Worm (Caenorhabditis elegans) whole organism, L1 larva: ENCODE measurements around the gene egl-18.

Experiments
- C04F5.9 ChIP-seq: sonication (generic microtip); optimal IDR thresholded peaks from 2 replicates; lab custom pipeline; 2016; ENCODE audit warnings: missing genetic modification characterization, missing compliant biosample characterization
- C34B4.2 ChIP-seq: sonication (generic microtip); optimal IDR thresholded peaks from 2 replicates; lab custom pipeline; 2017; ENCODE audit warnings: mild to moderate bottlenecking, missing genetic modification characterization, missing compliant biosample characterization
- alr-1 ChIP-seq: fragments of 200-800 bp; sonication (Bioruptor generic); optimal IDR thresholded peaks from 2 replicates; lab custom pipeline; 2018; ENCODE audit warnings: borderline replicate concordance, mild to moderate bottlenecking, missing genetic modification characterization, missing compliant biosample characterization
- ama-1 ChIP-seq: fragments of 150-350 bp; optimal IDR thresholded peaks from 2 replicates; lab custom pipeline; 2014
- blmp-1 ChIP-seq: fragments of 150-350 bp; optimal IDR thresholded peaks from 2 replicates; lab custom pipeline; 2014; ENCODE audit warnings: missing biosample characterization, missing genetic modification characterization
- ceh-8 ChIP-seq: fragments of 200-800 bp; sonication (Bioruptor generic); optimal IDR thresholded peaks from 2 replicates; lab custom pipeline; 2018; ENCODE audit warnings: mild to moderate bottlenecking, missing genetic modification characterization, moderate library complexity, missing compliant biosample characterization
- ceh-82 ChIP-seq, 3 experiments: fragments of 150-350 bp in 1 of 3; sonication (generic microtip) in 2 of 3; optimal IDR thresholded peaks; 2 replicates each; lab custom pipeline; 2014 to 2017; ENCODE audit warnings: missing biosample characterization in 3 of 3, missing genetic modification characterization in 3 of 3
- ceh-88 ChIP-seq: fragments of 200-800 bp; sonication (Bioruptor generic); IDR thresholded peaks from 2 replicates; pipeline ENCODE4 v1.3.6; 2022; ENCODE audit warnings: missing genetic modification characterization, missing compliant biosample characterization
- ceh-90 ChIP-seq: sonication (generic microtip); optimal IDR thresholded peaks from 2 replicates; lab custom pipeline; 2016; ENCODE audit warnings: missing genetic modification characterization, missing compliant biosample characterization
- dpl-1 ChIP-seq, 3 experiments: fragments of 150-350 bp in 2 of 3; sonication (generic microtip) in 1 of 3; optimal IDR thresholded peaks; 2 replicates each; lab custom pipeline; 2014 to 2017; ENCODE audit warnings: missing biosample characterization in 3 of 3, missing genetic modification characterization in 3 of 3, missing genetic modification reagents in 3 of 3
- dsc-1 ChIP-seq: sonication (generic microtip); optimal IDR thresholded peaks from 2 replicates; lab custom pipeline; 2016; ENCODE audit warnings: mild to moderate bottlenecking, missing genetic modification characterization, missing compliant biosample characterization
- efl-1 ChIP-seq, 4 experiments: fragments of 150-350 bp; optimal IDR thresholded peaks in 3 of 4; peaks in 1 of 4; 1 replicate in 1 of 4; 2 replicates in 3 of 4; lab custom pipeline; 2014; ENCODE audit warnings: missing biosample characterization in 2 of 4, missing genetic modification characterization in 2 of 4, missing genetic modification reagents in 2 of 4
- egl-27 ChIP-seq, 2 experiments: fragments of 150-350 bp in 1 of 2; sonication (generic microtip); optimal IDR thresholded peaks; 3 replicates each; lab custom pipeline; 2017 to 2018; ENCODE audit warnings: missing biosample characterization in 2 of 2, missing genetic modification characterization in 2 of 2, missing genetic modification reagents in 2 of 2
- ets-5 ChIP-seq: fragments of 200-800 bp; sonication (Bioruptor generic); IDR thresholded peaks from 2 replicates; pipeline ENCODE4 v1.3.6; 2022; ENCODE audit warnings: missing genetic modification characterization, missing compliant biosample characterization
- fkh-10 ChIP-seq: sonication (generic microtip); optimal IDR thresholded peaks from 2 replicates; lab custom pipeline; 2017; ENCODE audit warnings: missing biosample characterization, missing genetic modification reagents, missing genetic modification characterization
- fkh-8 ChIP-seq: sonication (generic microtip); optimal IDR thresholded peaks from 2 replicates; lab custom pipeline; 2016; ENCODE audit warnings: mild to moderate bottlenecking, missing genetic modification characterization, missing compliant biosample characterization
- fos-1 ChIP-seq: fragments of 150-350 bp; optimal IDR thresholded peaks from 2 replicates; lab custom pipeline; 2014; ENCODE audit warnings: missing biosample characterization, missing genetic modification characterization
- grh-1 ChIP-seq: fragments of 200-800 bp; sonication (Bioruptor generic); IDR thresholded peaks from 2 replicates; pipeline ENCODE4 v1.3.6; 2022; ENCODE audit warnings: missing genetic modification reagents, missing genetic modification characterization, missing compliant biosample characterization
- isw-1 ChIP-seq: fragments of 200-800 bp; sonication (Bioruptor generic); IDR thresholded peaks from 2 replicates; pipeline ENCODE4 v1.3.6; 2022; ENCODE audit warnings: missing genetic modification characterization, missing compliant biosample characterization
- jun-1 ChIP-seq: fragments of 150-350 bp; optimal IDR thresholded peaks from 2 replicates; lab custom pipeline; 2014; ENCODE audit warnings: missing biosample characterization, missing genetic modification reagents, missing genetic modification characterization
- lin-13 ChIP-seq: fragments of 150-350 bp; optimal IDR thresholded peaks from 2 replicates; lab custom pipeline; 2014; ENCODE audit warnings: missing biosample characterization, missing genetic modification reagents, missing genetic modification characterization
- lin-15B ChIP-seq: fragments of 150-350 bp; sonication (generic microtip); optimal IDR thresholded peaks from 3 replicates; lab custom pipeline; 2014; ENCODE audit warnings: missing biosample characterization, missing genetic modification characterization
- lin-35 ChIP-seq, 2 experiments: fragments of 150-350 bp; optimal IDR thresholded peaks; 2 replicates each; lab custom pipeline; 2014; ENCODE audit warnings: missing biosample characterization in 2 of 2, missing genetic modification characterization in 2 of 2, missing genetic modification reagents in 2 of 2
- lin-39 ChIP-seq: fragments of 150-350 bp; optimal IDR thresholded peaks from 2 replicates; lab custom pipeline; 2014; ENCODE audit warnings: missing biosample characterization, missing genetic modification reagents, missing genetic modification characterization
- mdl-1 ChIP-seq, 2 experiments: fragments of 150-350 bp; optimal IDR thresholded peaks; 2 replicates each; lab custom pipeline; 2014 to 2017; ENCODE audit warnings: missing biosample characterization in 2 of 2, missing genetic modification characterization in 2 of 2, inconsistent platforms in 1 of 2
- mef-2 ChIP-seq: fragments of 150-350 bp; optimal IDR thresholded peaks from 2 replicates; lab custom pipeline; 2014; ENCODE audit warnings: missing biosample characterization, missing genetic modification characterization
- mep-1 ChIP-seq: fragments of 150-350 bp; optimal IDR thresholded peaks from 2 replicates; lab custom pipeline; 2014; ENCODE audit warnings: missing biosample characterization, missing genetic modification characterization
- nhr-19 ChIP-seq: fragments of 200-800 bp; sonication (Bioruptor generic); conservative IDR thresholded peaks from 2 replicates; pipeline ENCODE4 v1.3.6; 2022; ENCODE audit warnings: missing genetic modification characterization, missing compliant biosample characterization
- nhr-76 ChIP-seq: sonication (generic microtip); optimal IDR thresholded peaks from 2 replicates; lab custom pipeline; 2017; ENCODE audit warnings: missing biosample characterization, missing genetic modification characterization
- nhr-77 ChIP-seq: fragments of 150-350 bp; optimal IDR thresholded peaks from 2 replicates; lab custom pipeline; 2014; ENCODE audit warnings: missing biosample characterization, missing genetic modification characterization
- nhr-84 ChIP-seq: sonication (generic microtip); optimal IDR thresholded peaks from 2 replicates; lab custom pipeline; 2017; ENCODE audit warnings: missing biosample characterization, missing genetic modification characterization
- nhr-90 ChIP-seq: sonication (generic microtip); optimal IDR thresholded peaks from 2 replicates; lab custom pipeline; 2016; ENCODE audit warnings: mild to moderate bottlenecking, missing genetic modification characterization, missing compliant biosample characterization; ENCODE audit not compliant: poor library complexity
- pag-3 ChIP-seq: sonication (generic microtip); optimal IDR thresholded peaks from 2 replicates; lab custom pipeline; 2017; ENCODE audit warnings: missing genetic modification characterization, mild to moderate bottlenecking, missing compliant biosample characterization, antibody characterized with exemption, borderline replicate concordance; ENCODE audit not compliant: insufficient read depth
- pax-3 ChIP-seq: fragments of 200-800 bp; sonication (Bioruptor generic); optimal IDR thresholded peaks from 2 replicates; lab custom pipeline; 2018; ENCODE audit warnings: mild to moderate bottlenecking, missing genetic modification characterization, moderate library complexity, missing compliant biosample characterization
- skn-1 ChIP-seq: fragments of 150-350 bp; optimal IDR thresholded peaks from 2 replicates; lab custom pipeline; 2014; ENCODE audit warnings: missing biosample characterization, missing genetic modification characterization
- snu-23 ChIP-seq: sonication (generic microtip); optimal IDR thresholded peaks from 2 replicates; lab custom pipeline; 2016; ENCODE audit warnings: missing genetic modification characterization, missing compliant biosample characterization
- sox-4 ChIP-seq: sonication (generic microtip); optimal IDR thresholded peaks from 2 replicates; lab custom pipeline; 2016; ENCODE audit warnings: missing genetic modification characterization, missing compliant biosample characterization
- sptf-1 ChIP-seq: fragments of 150-350 bp; optimal IDR thresholded peaks from 2 replicates; lab custom pipeline; 2014; ENCODE audit warnings: missing biosample characterization, missing genetic modification characterization
- sup-37 ChIP-seq: fragments of 200-800 bp; sonication (Bioruptor generic); optimal IDR thresholded peaks from 2 replicates; lab custom pipeline; 2018; ENCODE audit warnings: mild to moderate bottlenecking, missing genetic modification characterization, missing compliant biosample characterization
- tbx-2 ChIP-seq: sonication (generic microtip); optimal IDR thresholded peaks from 2 replicates; lab custom pipeline; 2016; ENCODE audit warnings: missing genetic modification characterization, missing compliant biosample characterization
- unc-130 ChIP-seq: fragments of 150-350 bp; optimal IDR thresholded peaks from 2 replicates; lab custom pipeline; 2017; ENCODE audit warnings: missing biosample characterization, missing genetic modification characterization, inconsistent platforms
- unc-30 ChIP-seq: sonication (generic microtip); optimal IDR thresholded peaks from 2 replicates; lab custom pipeline; 2017; ENCODE audit warnings: missing biosample characterization, missing genetic modification characterization
- xbp-1 ChIP-seq: sonication (generic microtip); optimal IDR thresholded peaks from 2 replicates; lab custom pipeline; 2016; ENCODE audit warnings: missing genetic modification characterization, missing compliant biosample characterization
- zag-1 ChIP-seq: fragments of 150-350 bp; optimal IDR thresholded peaks from 2 replicates; lab custom pipeline; 2014; ENCODE audit warnings: missing biosample characterization, missing genetic modification characterization
- ztf-11 ChIP-seq, 2 experiments: sonication (generic microtip); optimal IDR thresholded peaks; 2 replicates each; lab custom pipeline; 2016 to 2017; ENCODE audit warnings: missing genetic modification characterization in 2 of 2, missing biosample characterization in 1 of 2, missing compliant biosample characterization in 1 of 2

The egl-18 gene

ce11 chrIV:1945200-1945599, 43.1 kb downstream of the egl-18 start:
- TF ChIP-seq ceh-88 (GFP tag; lab: Robert Waterston, UW) (no peak), ceh-90 (tag; lab: Kevin White, UChicago) (no peak), nhr-90 (no peak), pax-3 (tag; lab: Kevin White, UChicago) (no peak), skn-1 (tag; lab: Kevin White, UChicago) (no peak), lin-15B (tag; lab: Kevin White, UChicago) (no peak), snu-23 (GFP tag; lab: Kevin White, UChicago) (no peak), pag-3 (no peak), fkh-10 (GFP tag; lab: Kevin White, UChicago) (no peak), ama-1 (lab: Kevin White, UChicago) (no peak)

- TF ChIP-seq sup-37 (GFP tag; lab: Kevin White, UChicago): no peak
- TF ChIP-seq, all 84 proteins: peak for 0
Observed at ce11 chrIV:1947891-1948290, 45.8 kb downstream of the egl-18 start, which contains the start of gene tsen-54. Gene tsen-54 (plus strand): TSS chrIV:1948191.

ce11 chrIV:1952312-1952711, 50.2 kb downstream of the egl-18 start:
- TF ChIP-seq fkh-10 (GFP tag; lab: Kevin White, UChicago): no peak
- no peak for TF ChIP-seq unc-30
- no peak for TF ChIP-seq nhr-84 (tag; lab: Kevin White, UChicago)
- no peak for TF ChIP-seq xbp-1 (tag; lab: Kevin White, UChicago)
- no peak for TF ChIP-seq ceh-90 (tag; lab: Kevin White, UChicago)
- peak; percentile 9 to 54 for TF ChIP-seq efl-1 (optimal IDR thresholded peaks at IDR 0.05; lab: Kevin White, UChicago)
- peak; percentile 13 to 94 for TF ChIP-seq efl-1 (GFP tag; optimal IDR thresholded peaks at IDR 0.05 in 1 of 2; lab: Kevin White, UChicago)
- peak in 1 of 2 experiments; percentile 6 for TF ChIP-seq lin-35 (GFP tag; optimal IDR thresholded peaks at IDR 0.05; lab: Kevin White, UChicago)
- no peak for TF ChIP-seq ceh-82 (tag; optimal IDR thresholded peaks at IDR 0.05; lab: Kevin White, UChicago)
- TF ChIP-seq nhr-19: no peak
- peak in 1 of 3 experiments; percentile 29 for TF ChIP-seq dpl-1 (GFP tag; optimal IDR thresholded peaks at IDR 0.05; lab: Kevin White, UChicago)
- TF ChIP-seq ceh-88 (GFP tag; lab: Robert Waterston, UW): no peak
- TF ChIP-seq grh-1 (GFP tag; lab: Robert Waterston, UW): no peak
- no peak for TF ChIP-seq tbx-2
- TF ChIP-seq C34B4.2 (tag; lab: Kevin White, UChicago): no peak
- no peak for TF ChIP-seq isw-1 (GFP tag; lab: Robert Waterston, UW)
- no peak for TF ChIP-seq alr-1
- no peak for TF ChIP-seq fkh-8 (tag; lab: Kevin White, UChicago)

DNA sequence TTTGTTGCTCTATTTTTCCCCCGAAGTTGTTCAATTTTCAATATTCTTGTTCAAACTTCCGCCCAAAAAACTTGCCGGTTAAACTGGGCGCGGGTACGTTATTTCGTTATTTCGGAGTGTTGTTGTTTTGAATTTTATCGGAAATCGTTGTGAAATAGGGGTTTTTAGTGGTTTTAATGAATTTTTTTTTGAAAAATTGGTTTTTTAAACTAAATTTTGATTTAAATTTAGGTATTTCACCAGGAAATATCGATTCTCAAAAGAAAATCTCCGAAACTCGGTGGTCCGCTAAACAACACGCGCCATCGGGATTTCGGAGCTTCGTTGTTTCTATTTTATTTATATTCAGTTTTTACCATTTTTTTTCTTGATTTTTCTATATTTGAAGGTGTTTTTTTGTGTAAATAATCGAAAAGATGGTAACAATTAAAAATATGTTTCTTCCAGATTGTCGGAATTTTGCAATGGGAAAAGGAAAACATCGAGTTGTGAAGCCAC, 51.1 kb downstream of the egl-18 start, which contains the start of gene F52C12.2:
Gene F52C12.2 (plus strand): TSS at position 448 of the 498 bp plus-strand sequence.
- TF ChIP-seq ceh-8 (GFP tag; lab: Kevin White, UChicago): no peak
- no peak for TF ChIP-seq jun-1 (tag; lab: Kevin White, UChicago)
- TF ChIP-seq ets-5: no peak
- no peak for TF ChIP-seq nhr-84 (tag; lab: Kevin White, UChicago)
- TF ChIP-seq zag-1: no peak
- peak; percentile 84 for TF ChIP-seq dsc-1
- no peak for TF ChIP-seq alr-1
- TF ChIP-seq skn-1 (tag; lab: Kevin White, UChicago): no peak
- peak; percentile 49 for TF ChIP-seq sox-4 (tag; lab: Kevin White, UChicago)
- TF ChIP-seq lin-13: no peak
- peak; percentile 58 for TF ChIP-seq mep-1 (tag; lab: Kevin White, UChicago)
- peak; percentile 47 to 52 (median 48) for TF ChIP-seq ceh-82 (tag; optimal IDR thresholded peaks at IDR 0.05; lab: Kevin White, UChicago)
- TF ChIP-seq sup-37 (GFP tag; lab: Kevin White, UChicago): peak; percentile 18
- no peak for TF ChIP-seq nhr-76 (tag; lab: Kevin White, UChicago)
- peak; percentile 36 for TF ChIP-seq blmp-1 (tag; lab: Kevin White, UChicago)
- TF ChIP-seq xbp-1 (tag; lab: Kevin White, UChicago): peak; percentile 87
- TF ChIP-seq ztf-11 (tag; optimal IDR thresholded peaks at IDR 0.05; lab: Kevin White, UChicago): peak in 1 of 2 experiments; percentile 42
- peak; percentile 63 for TF ChIP-seq fkh-8 (tag; lab: Kevin White, UChicago)
- TF ChIP-seq pag-3: no peak
- peak; percentile 14 for TF ChIP-seq nhr-77 (tag; lab: Kevin White, UChicago)
- TF ChIP-seq sptf-1 (tag; lab: Kevin White, UChicago): no peak
- no peak for TF ChIP-seq fos-1 (tag; lab: Kevin White, UChicago)
- no peak for TF ChIP-seq C34B4.2 (tag; lab: Kevin White, UChicago)
- peak in 1 of 2 experiments; percentile 16 for TF ChIP-seq mdl-1 (tag; optimal IDR thresholded peaks at IDR 0.05; lab: Kevin White, UChicago)
- TF ChIP-seq tbx-2: peak; percentile 80
- no peak for TF ChIP-seq mef-2 (tag; lab: Kevin White, UChicago)
- no peak for TF ChIP-seq unc-130 (tag; lab: Kevin White, UChicago)
- TF ChIP-seq C04F5.9: peak; percentile 36
- TF ChIP-seq egl-27 (tag; optimal IDR thresholded peaks at IDR 0.05; lab: Kevin White, UChicago): no peak
- peak; percentile 50 for TF ChIP-seq lin-39
